Worm (Caenorhabditis elegans) whole organism, L4/young adult: ENCODE measurements around the gene col-8.

ENCODE experiments used
- W03F9.2 ChIP-seq: fragments of 150-350 bp; optimal IDR thresholded peaks from 2 replicates; lab custom pipeline; 2014; ENCODE audit warnings: missing biosample characterization, missing genetic modification characterization
- dao-5 ChIP-seq: sonication (generic microtip); optimal IDR thresholded peaks from 2 replicates; lab custom pipeline; 2016; ENCODE audit warnings: missing genotype, missing genetic modification characterization, moderate library complexity, missing compliant biosample characterization
- him-1 ChIP-seq: sonication (generic microtip); optimal IDR thresholded peaks from 2 replicates; lab custom pipeline; 2016; ENCODE audit warnings: missing genotype, missing genetic modification reagents, missing genetic modification characterization, missing compliant biosample characterization

col-8 gene

DNA sequence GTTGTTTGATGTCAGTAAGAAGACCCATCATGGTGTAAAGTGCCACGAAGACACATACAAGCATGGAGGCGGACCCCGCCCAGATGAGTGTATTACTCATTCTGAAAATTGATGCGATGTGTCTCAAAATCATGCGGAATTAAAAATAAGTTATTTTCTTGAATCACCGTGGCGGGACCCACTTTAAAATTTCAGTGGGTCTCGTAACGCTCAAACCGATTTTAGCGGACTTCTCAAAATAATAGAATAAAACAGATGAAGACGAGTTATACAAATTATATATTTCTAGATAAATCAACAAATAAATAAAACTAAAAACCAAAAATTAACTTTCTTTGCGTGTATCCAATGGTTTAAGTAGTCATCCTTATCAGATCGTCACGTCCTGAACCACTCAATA lies at the start of gene col-8:
Gene col-8 (minus strand): TSS at position 101 of the 400 bp plus-strand sequence.
- TF ChIP-seq dao-5 (no peak), him-1 (tag; lab: Kevin White, UChicago) (no peak), W03F9.2 (no peak)

DNA sequence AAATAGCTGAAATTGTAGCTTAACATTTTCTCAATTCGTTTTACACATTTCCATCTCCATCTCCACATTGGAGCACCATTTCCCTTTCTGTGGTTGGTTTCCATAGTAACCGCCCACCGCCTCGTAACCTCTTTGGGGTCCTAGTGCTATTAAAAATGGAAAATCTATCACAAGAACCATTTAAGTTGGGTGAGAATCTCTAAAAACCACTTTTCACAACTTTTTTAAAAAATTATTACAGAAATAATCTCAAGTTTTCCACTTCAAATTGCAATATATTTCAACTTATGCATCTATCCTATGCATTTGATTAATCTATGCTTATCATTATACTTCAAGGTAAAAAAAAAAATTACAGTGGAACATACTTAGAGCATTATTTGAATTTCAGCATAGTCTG lies 49.6 kb upstream of the col-8 start, which contains the start of gene tmem-17:
Gene tmem-17 (plus strand): TSS at position 301 of the 400 bp plus-strand sequence.
- TF ChIP-seq W03F9.2 = no peak
- TF ChIP-seq dao-5 = no peak
- TF ChIP-seq him-1 (tag; lab: Kevin White, UChicago) = no peak

DNA sequence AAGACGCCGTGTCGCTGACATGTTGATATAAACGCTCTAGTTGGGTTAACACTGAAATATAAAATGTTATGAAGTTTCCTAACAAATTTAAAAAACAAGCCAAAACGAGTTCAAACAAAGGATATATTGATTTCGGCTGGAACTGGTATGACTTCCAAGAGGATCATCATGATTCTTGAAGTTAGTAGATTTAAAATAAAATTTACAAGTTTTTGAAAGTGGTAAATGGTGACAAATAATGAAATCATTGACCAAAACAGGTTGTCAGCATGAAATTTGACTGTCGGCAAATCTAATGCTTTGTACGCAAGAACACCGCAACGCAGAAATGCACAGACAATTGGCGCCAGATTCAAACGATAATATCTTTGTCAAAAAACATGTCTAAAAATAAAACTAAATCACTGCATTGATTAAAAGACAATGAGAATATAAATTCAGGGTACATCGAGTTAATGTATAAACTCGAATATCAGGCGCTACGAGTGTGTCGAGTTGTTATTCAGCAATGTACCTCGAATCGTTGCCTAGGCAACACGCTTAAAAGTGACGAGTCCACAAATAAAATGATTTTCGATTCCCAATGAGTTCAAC lies 48.2 kb upstream of the col-8 start, which contains the start of the genes ubc-18 and R01H2.8:
Gene ubc-18 (minus strand): TSS at position 51 of the 594 bp plus-strand sequence.
Gene R01H2.8 (plus strand): TSS at position 544 of the 594 bp plus-strand sequence.
- peak; percentile 34 for TF ChIP-seq W03F9.2
- TF ChIP-seq dao-5 = no peak

DNA sequence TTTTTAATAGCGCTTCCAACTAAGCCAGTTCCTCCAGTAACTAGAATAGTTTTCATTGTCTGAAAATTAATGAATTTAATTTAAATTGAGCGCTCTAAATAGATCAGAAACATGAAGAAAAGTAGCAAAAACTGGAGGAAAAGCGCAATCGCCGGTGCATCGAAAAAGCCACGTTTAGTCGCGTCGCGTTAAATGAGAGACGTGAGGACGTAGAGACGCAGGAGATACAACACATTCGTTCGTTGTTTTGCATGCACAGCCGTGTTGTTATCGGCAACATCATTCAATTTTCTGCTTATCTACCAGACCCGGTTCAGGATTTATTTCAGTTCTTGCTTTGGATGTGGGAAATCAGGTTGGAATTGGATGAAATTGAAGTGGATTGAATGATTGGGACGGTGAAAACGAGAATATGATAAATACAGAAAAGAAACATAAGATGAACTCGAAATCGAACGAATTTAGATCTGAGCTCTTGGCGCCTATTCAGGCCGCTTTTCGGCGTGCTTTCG lies 47.0 kb upstream of the col-8 start, which contains the start of gene ger-1:
Gene ger-1 (minus strand): TSS at position 93 of the 512 bp plus-strand sequence.
- TF ChIP-seq W03F9.2 (no peak), dao-5 (no peak), him-1 (tag; lab: Kevin White, UChicago) (no peak)

DNA sequence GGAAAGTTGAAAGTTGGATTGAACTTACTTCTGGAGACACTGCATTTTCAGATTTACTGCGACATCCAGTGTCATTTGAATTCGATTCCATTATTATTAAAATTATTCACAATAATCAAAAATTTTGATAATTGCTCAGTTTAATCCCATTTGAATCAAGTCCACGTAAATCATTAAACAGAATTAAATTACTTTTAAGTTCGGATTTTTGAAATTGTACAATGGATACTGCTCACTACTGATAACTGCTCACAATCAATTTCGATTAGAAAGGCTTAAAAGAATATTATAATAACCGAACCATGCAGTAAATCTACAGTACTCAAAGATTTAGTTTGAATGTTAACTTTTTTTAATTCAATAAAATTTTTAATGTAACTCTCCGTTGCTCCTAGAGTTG lies 43.8 kb upstream of the col-8 start, which contains the start of gene R01H2.4:
Gene R01H2.4 (minus strand): TSS at position 101 of the 400 bp plus-strand sequence.
- TF ChIP-seq W03F9.2 (no peak), dao-5 (no peak), him-1 (tag; lab: Kevin White, UChicago) (no peak)

DNA sequence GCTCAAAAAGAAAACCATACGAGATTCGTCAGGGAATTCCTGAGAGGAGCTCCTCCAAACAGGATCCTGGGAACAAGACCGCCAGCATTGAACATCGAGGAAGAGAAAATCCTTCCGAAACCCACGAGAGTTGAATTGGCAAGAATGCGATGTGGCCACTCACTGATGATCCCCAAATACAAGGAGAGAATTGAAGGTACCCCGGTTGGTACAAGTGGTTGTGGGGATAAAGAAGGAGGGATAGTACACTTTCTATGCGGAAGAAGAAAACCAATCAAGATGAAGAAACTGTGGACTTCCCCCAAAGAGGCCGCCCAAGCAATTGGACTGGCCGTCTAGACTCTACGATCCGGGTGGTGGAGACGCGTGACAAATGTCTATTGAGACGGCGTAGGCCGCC lies 42.7 kb upstream of the col-8 start:
- no peak for TF ChIP-seq dao-5
- TF ChIP-seq him-1 (tag; lab: Kevin White, UChicago) = no peak
- TF ChIP-seq W03F9.2 = no peak

DNA sequence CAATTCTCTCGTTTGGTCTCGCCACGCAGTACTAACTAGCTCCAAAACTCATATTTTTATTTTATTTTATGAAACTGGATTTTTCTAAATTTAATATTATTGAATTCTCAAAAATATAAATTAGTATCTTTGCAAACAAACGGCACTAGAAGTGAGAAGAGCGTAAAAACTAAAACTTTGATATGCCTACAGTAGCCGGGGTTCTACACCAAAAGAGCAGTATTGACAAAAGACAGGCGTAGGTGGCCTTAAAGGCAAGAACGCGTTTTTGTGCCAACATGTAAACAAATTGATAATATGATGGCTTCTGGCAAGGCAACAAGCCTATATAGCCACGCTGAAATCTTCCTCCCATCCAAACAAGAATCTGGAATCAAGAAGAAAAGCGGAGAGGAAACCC lies 42.2 kb upstream of the col-8 start, which contains the start of gene R01H2.1:
Gene R01H2.1 (plus strand): TSS at position 301 of the 400 bp plus-strand sequence.
- TF ChIP-seq W03F9.2 (no peak), dao-5 (no peak), him-1 (tag; lab: Kevin White, UChicago) (no peak)

DNA sequence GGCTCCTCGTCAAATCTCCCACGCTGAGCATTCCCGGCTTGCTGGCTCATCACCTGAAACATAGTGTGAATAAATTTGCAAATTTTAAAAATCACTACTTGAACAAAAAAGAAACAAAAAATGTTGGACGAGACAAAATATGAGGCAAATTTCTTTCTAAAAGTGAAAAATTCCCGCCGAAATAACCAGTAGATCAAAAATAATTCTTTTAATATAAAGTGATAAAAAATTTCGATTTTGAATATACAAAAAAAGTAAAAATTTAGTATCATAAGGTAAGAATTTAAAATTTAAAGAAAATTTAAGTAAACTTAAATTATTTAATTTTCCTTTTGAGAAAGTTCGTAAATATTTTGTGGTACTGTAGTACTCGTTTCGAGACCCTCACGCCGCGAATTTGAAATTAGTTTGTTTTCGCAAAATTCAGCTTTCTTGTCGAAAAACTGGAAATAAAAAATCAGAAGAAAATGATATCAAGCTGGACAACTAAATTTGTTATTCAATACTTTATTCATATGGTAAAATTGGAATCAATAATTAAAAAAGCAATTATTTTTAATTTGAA lies 40.2 kb upstream of the col-8 start, which contains the start of gene egg-2:
Gene egg-2 (minus strand): TSS at position 53 of the 565 bp plus-strand sequence.
- TF ChIP-seq dao-5 = no peak

DNA sequence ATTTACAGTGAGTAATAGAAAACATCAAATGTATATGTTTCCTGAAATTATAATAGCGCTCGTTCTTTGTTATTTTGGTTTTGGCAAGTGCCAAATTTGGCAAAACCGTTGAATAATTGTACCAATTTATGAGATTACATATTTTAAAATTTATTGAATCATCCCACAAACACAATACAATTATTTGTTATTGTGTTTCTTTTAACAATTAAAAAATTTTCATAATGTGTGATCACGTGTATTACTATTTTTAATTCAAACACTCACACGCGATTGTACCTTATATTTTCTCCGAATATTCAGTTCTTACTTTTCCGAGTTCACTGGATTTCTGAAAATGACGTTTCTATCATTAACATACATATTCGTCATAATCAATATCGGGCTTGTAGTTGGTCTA lies 35.8 kb upstream of the col-8 start, which contains the start of gene R01H2.2:
Gene R01H2.2 (plus strand): TSS at position 301 of the 400 bp plus-strand sequence.
- TF ChIP-seq W03F9.2 (no peak), him-1 (tag; lab: Kevin White, UChicago) (no peak), dao-5 (no peak)

DNA sequence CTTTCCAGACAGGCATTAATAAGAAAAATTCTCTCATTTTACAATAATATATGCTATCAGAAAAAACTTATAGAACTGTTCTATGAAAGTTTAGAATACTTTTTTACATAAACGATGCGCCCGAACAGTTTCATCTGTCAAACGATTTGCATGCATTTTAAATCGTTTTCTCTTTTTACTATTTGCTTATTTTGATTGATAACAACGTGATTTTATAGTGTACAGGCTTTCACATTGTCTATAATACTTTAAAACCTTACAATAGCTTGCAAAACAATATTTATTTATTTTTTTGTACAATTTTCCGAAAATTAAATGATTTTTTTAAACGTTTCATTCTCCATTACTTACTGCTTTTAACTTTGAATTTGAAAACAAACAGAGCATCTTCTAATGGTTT lies 25.2 kb upstream of the col-8 start, which contains the start of gene R01H2.7:
Gene R01H2.7 (minus strand): TSS at position 101 of the 400 bp plus-strand sequence.
- no peak for TF ChIP-seq dao-5
- no peak for TF ChIP-seq him-1 (tag; lab: Kevin White, UChicago)

DNA sequence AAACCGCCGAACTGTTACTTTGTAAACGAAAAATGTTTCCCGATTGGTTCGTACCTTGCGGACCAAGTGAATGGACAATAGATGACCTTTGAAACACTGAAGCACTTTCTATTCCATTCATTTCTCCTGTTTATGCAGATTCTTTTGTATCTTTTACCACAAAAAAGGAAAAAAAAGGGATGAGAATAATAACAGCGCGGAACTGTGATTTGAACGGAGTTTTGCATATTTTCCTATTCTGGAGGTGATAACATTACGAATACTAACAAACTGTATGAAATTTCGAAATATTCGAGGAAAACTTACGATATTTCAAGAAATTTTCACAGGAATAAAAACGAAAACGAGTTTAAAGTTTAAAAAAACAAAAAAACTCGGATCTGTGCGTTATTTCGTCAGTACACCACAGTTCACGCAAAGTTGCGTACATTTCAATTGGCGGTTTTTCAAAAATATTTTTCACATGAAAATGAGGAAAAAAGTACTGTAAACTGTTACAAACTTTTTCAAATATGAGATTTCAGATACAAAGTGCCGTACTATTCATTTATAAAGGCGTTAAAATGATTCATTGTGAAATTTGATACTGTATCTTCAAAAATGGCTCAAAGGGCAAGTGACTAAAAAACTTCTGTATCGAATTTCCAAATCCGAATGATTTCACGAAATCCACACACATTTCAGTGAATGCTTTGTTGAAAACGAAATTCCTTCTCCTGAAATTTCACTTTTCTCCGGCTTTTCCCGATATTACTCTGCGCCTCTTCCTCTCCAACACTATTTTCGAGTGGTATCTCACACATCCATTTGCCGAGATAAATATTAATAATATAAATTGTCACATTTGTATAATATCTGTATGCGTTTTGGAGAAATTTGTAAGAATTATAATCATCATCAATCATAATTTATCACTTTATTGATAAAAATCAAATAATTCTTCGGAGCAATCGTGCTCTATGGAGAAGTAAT lies 14.1 kb upstream of the col-8 start:
- TF ChIP-seq W03F9.2 (no peak), him-1 (tag; lab: Kevin White, UChicago) (no peak), dao-5 (no peak)

DNA sequence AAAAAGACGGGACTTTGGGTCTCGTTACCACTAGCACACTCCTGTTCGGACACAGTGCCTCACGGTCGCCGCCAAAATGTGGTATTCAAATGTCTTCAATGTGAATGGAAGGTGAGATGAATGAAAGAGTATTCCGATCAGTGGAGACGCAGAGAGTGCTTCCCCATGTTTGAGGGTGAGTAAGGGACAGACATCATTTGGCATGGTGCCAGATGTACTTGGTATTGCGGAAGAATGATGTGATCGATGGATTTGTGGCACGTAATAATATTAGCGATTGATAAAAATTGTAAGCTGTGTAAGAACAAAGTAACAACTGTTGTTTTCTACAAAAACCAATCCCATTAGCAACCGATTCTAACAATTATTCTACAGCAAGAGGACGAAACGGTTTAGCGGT lies 11.7 kb upstream of the col-8 start:
- TF ChIP-seq dao-5 = no peak
- no peak for TF ChIP-seq him-1 (tag; lab: Kevin White, UChicago)
- no peak for TF ChIP-seq W03F9.2

DNA sequence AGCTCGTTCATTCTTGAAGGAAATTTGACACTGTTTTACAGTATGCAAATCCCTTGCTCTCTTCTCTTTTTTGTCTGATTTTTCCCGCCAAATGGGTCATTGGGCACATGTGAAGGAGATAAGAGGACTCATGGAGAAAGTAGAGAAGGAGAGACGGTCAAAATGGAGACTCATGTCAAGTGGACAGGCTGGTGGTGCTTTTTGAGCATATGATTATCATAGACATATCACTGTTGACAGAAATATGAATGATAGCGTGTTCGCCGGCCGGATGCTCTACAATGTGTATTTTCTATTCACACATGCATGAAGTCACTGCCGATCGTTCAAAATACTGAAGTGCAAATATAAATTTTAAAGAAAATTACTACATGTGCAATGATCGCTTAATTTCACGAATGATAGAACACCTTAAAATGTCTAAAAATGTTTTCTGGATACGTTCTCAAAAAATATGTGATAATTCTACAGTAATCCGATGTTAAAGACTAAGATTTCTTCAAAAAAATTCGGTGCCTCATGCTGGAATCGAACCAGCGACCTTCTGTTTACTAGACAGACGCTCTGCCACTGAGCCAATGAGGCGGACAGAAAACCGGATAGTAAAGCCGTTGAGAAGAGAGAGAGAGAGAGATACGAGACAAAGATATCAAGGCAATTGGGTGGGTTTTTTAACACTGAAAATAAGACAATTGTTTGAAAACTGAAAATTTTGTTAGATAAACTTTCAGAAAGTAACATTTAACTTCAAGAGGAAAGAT lies 9.8 kb upstream of the col-8 start:
- TF ChIP-seq dao-5 (no peak), him-1 (tag; lab: Kevin White, UChicago) (peak; percentile 50)
